Worm (Caenorhabditis elegans) whole organism, early embryonic: Measurements from ENCODE around the gene snpc-1.3.

ENCODE experiments used
- ama-1 ChIP-seq: fragments of 150-350 bp; optimal IDR thresholded peaks from 2 replicates; lab custom pipeline; 2014
- flt-1 ChIP-seq: fragments of 200-800 bp; sonication (Bioruptor generic); IDR thresholded peaks from 2 replicates; pipeline ENCODE4 v1.3.6; 2022; ENCODE audit warnings: missing genetic modification characterization, missing compliant biosample characterization
- pes-1 ChIP-seq: fragments of 200-800 bp; sonication (Bioruptor generic); IDR thresholded peaks from 2 replicates; pipeline ENCODE4 v1.3.6; 2022; ENCODE audit warnings: missing genetic modification reagents, missing genetic modification characterization, missing compliant biosample characterization

- no peak for TF ChIP-seq flt-1
- TF ChIP-seq ama-1 (lab: Kevin White, UChicago), result no peak
- TF ChIP-seq pes-1 (GFP tag; lab: Robert Waterston, UW), result no peak
These were observed 38.8 kb upstream of the snpc-1.3 start for ce11 chrV:5477719-5478118.
